Worm (Caenorhabditis elegans) whole organism, young adult: ENCODE results near the gene K03B4.9.

Experiments used
- dpl-1 ChIP-seq: fragments of 150-350 bp; optimal IDR thresholded peaks from 2 replicates; lab custom pipeline; 2014; ENCODE audit warnings: missing biosample characterization, missing genetic modification reagents, missing genetic modification characterization
- nhr-27 ChIP-seq: fragments of 200-800 bp; sonication (Bioruptor generic); optimal IDR thresholded peaks from 2 replicates; lab custom pipeline; 2018; ENCODE audit warnings: mild to moderate bottlenecking, missing genetic modification characterization, moderate library complexity, missing compliant biosample characterization

DNA sequence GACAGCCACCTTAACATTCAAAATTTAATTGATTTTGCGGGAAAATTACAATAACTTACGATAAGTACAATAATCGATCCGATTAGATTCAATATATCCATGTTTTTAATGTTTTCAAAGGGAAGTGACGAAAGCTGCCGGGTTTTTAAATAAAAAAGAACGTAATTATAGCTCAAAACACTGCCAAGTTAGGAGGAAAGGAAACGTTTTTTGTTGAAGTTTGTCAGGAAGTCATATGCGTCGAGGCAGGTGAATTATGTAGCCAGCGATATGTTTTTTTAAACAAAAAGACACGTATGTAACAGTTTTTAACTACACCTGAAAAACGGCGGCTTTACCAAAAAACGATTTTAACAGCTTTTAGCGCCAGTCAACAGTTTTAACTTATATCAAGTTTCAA, 6.7 kb downstream of the K03B4.9 start, which contains the start of gene srx-73:
- no peak for TF ChIP-seq nhr-27 (tag; lab: Kevin White, UChicago)
- no peak for TF ChIP-seq dpl-1
